Worm (Caenorhabditis elegans) whole organism, L1 larva: Measurements from ENCODE around the gene C35B1.4.

Source experiments
- C04F5.9 ChIP-seq: sonication (generic microtip); optimal IDR thresholded peaks from 2 replicates; lab custom pipeline; 2016; ENCODE audit warnings: missing genetic modification characterization, missing compliant biosample characterization
- F16B12.6 ChIP-seq: fragments of 150-350 bp; optimal IDR thresholded peaks from 2 replicates; lab custom pipeline; 2014; ENCODE audit warnings: missing biosample characterization, missing genetic modification characterization
- alr-1 ChIP-seq: fragments of 200-800 bp; sonication (Bioruptor generic); optimal IDR thresholded peaks from 2 replicates; lab custom pipeline; 2018; ENCODE audit warnings: borderline replicate concordance, mild to moderate bottlenecking, missing genetic modification characterization, missing compliant biosample characterization
- ama-1 ChIP-seq: fragments of 150-350 bp; optimal IDR thresholded peaks from 2 replicates; lab custom pipeline; 2014
- blmp-1 ChIP-seq: fragments of 150-350 bp; optimal IDR thresholded peaks from 2 replicates; lab custom pipeline; 2014; ENCODE audit warnings: missing biosample characterization, missing genetic modification characterization
- ceh-63 ChIP-seq: fragments of 200-800 bp; sonication (Bioruptor generic); optimal IDR thresholded peaks from 2 replicates; lab custom pipeline; 2018; ENCODE audit warnings: mild to moderate bottlenecking, missing genetic modification characterization, missing compliant biosample characterization
- ceh-8 ChIP-seq: fragments of 200-800 bp; sonication (Bioruptor generic); optimal IDR thresholded peaks from 2 replicates; lab custom pipeline; 2018; ENCODE audit warnings: mild to moderate bottlenecking, missing genetic modification characterization, moderate library complexity, missing compliant biosample characterization
- ces-1 ChIP-seq: fragments of 150-350 bp; optimal IDR thresholded peaks from 2 replicates; lab custom pipeline; 2014; ENCODE audit warnings: missing biosample characterization, missing genetic modification reagents, missing genetic modification characterization
- dpl-1 ChIP-seq, 3 experiments: fragments of 150-350 bp in 2 of 3; sonication (generic microtip) in 1 of 3; optimal IDR thresholded peaks; 2 replicates each; lab custom pipeline; 2014 to 2017; ENCODE audit warnings: missing biosample characterization in 3 of 3, missing genetic modification characterization in 3 of 3, missing genetic modification reagents in 3 of 3
- dsc-1 ChIP-seq: sonication (generic microtip); optimal IDR thresholded peaks from 2 replicates; lab custom pipeline; 2016; ENCODE audit warnings: mild to moderate bottlenecking, missing genetic modification characterization, missing compliant biosample characterization
- efl-1 ChIP-seq, 4 experiments: fragments of 150-350 bp; optimal IDR thresholded peaks in 3 of 4; peaks in 1 of 4; 1 replicate in 1 of 4; 2 replicates in 3 of 4; lab custom pipeline; 2014; ENCODE audit warnings: missing biosample characterization in 2 of 4, missing genetic modification characterization in 2 of 4, missing genetic modification reagents in 2 of 4
- egl-27 ChIP-seq, 2 experiments: fragments of 150-350 bp in 1 of 2; sonication (generic microtip); optimal IDR thresholded peaks; 3 replicates each; lab custom pipeline; 2017 to 2018; ENCODE audit warnings: missing biosample characterization in 2 of 2, missing genetic modification characterization in 2 of 2, missing genetic modification reagents in 2 of 2
- elt-2 ChIP-seq: sonication (generic microtip); optimal IDR thresholded peaks from 2 replicates; lab custom pipeline; 2016; ENCODE audit warnings: missing genetic modification characterization, mild to moderate bottlenecking, inconsistent platforms, missing compliant biosample characterization, missing genetic modification reagents
- elt-3 ChIP-seq, 6 experiments: fragments of 150-350 bp in 1 of 6; sonication (generic microtip); optimal IDR thresholded peaks; 2 replicates each; lab custom pipeline; 2017 to 2018; ENCODE audit warnings: missing biosample characterization in 6 of 6, missing genetic modification characterization in 6 of 6, inconsistent platforms in 1 of 6
- ets-5 ChIP-seq: fragments of 200-800 bp; sonication (Bioruptor generic); IDR thresholded peaks from 2 replicates; pipeline ENCODE4 v1.3.6; 2022; ENCODE audit warnings: missing genetic modification characterization, missing compliant biosample characterization
- fkh-8 ChIP-seq: sonication (generic microtip); optimal IDR thresholded peaks from 2 replicates; lab custom pipeline; 2016; ENCODE audit warnings: mild to moderate bottlenecking, missing genetic modification characterization, missing compliant biosample characterization
- grh-1 ChIP-seq: fragments of 200-800 bp; sonication (Bioruptor generic); IDR thresholded peaks from 2 replicates; pipeline ENCODE4 v1.3.6; 2022; ENCODE audit warnings: missing genetic modification reagents, missing genetic modification characterization, missing compliant biosample characterization
- hpl-2 ChIP-seq: fragments of 150-350 bp; optimal IDR thresholded peaks from 2 replicates; lab custom pipeline; 2014; ENCODE audit warnings: missing biosample characterization, missing genetic modification reagents, missing genetic modification characterization
- isw-1 ChIP-seq: fragments of 200-800 bp; sonication (Bioruptor generic); IDR thresholded peaks from 2 replicates; pipeline ENCODE4 v1.3.6; 2022; ENCODE audit warnings: missing genetic modification characterization, missing compliant biosample characterization
- jun-1 ChIP-seq: fragments of 150-350 bp; optimal IDR thresholded peaks from 2 replicates; lab custom pipeline; 2014; ENCODE audit warnings: missing biosample characterization, missing genetic modification reagents, missing genetic modification characterization
- lin-14 ChIP-seq: fragments of 200-800 bp; sonication (Bioruptor generic); optimal IDR thresholded peaks from 2 replicates; lab custom pipeline; 2018; ENCODE audit warnings: mild to moderate bottlenecking, missing genetic modification characterization, moderate library complexity, missing compliant biosample characterization
- lin-15B ChIP-seq: fragments of 150-350 bp; sonication (generic microtip); optimal IDR thresholded peaks from 3 replicates; lab custom pipeline; 2014; ENCODE audit warnings: missing biosample characterization, missing genetic modification characterization
- lin-35 ChIP-seq, 2 experiments: fragments of 150-350 bp; optimal IDR thresholded peaks; 2 replicates each; lab custom pipeline; 2014; ENCODE audit warnings: missing biosample characterization in 2 of 2, missing genetic modification characterization in 2 of 2, missing genetic modification reagents in 2 of 2
- lsy-2 ChIP-seq, 2 experiments: fragments of 150-350 bp; optimal IDR thresholded peaks; 2 replicates each; lab custom pipeline; 2014; ENCODE audit warnings: missing biosample characterization in 2 of 2, missing genetic modification characterization in 2 of 2
- mab-9 ChIP-seq: fragments of 200-800 bp; sonication (Bioruptor generic); IDR thresholded peaks from 2 replicates; pipeline ENCODE4 v1.3.6; 2022; ENCODE audit warnings: missing genetic modification reagents, missing genetic modification characterization, missing compliant biosample characterization
- nhr-11 ChIP-seq: fragments of 150-350 bp; optimal IDR thresholded peaks from 2 replicates; lab custom pipeline; 2014; ENCODE audit warnings: missing biosample characterization, missing genetic modification characterization
- nhr-12 ChIP-seq: sonication (generic microtip); optimal IDR thresholded peaks from 2 replicates; lab custom pipeline; 2017; ENCODE audit warnings: missing biosample characterization, missing genetic modification characterization
- nhr-19 ChIP-seq: fragments of 200-800 bp; sonication (Bioruptor generic); conservative IDR thresholded peaks from 2 replicates; pipeline ENCODE4 v1.3.6; 2022; ENCODE audit warnings: missing genetic modification characterization, missing compliant biosample characterization
- nhr-76 ChIP-seq: sonication (generic microtip); optimal IDR thresholded peaks from 2 replicates; lab custom pipeline; 2017; ENCODE audit warnings: missing biosample characterization, missing genetic modification characterization
- nhr-77 ChIP-seq: fragments of 150-350 bp; optimal IDR thresholded peaks from 2 replicates; lab custom pipeline; 2014; ENCODE audit warnings: missing biosample characterization, missing genetic modification characterization
- nhr-84 ChIP-seq: sonication (generic microtip); optimal IDR thresholded peaks from 2 replicates; lab custom pipeline; 2017; ENCODE audit warnings: missing biosample characterization, missing genetic modification characterization
- nhr-90 ChIP-seq: sonication (generic microtip); optimal IDR thresholded peaks from 2 replicates; lab custom pipeline; 2016; ENCODE audit warnings: mild to moderate bottlenecking, missing genetic modification characterization, missing compliant biosample characterization; ENCODE audit not compliant: poor library complexity
- pax-3 ChIP-seq: fragments of 200-800 bp; sonication (Bioruptor generic); optimal IDR thresholded peaks from 2 replicates; lab custom pipeline; 2018; ENCODE audit warnings: mild to moderate bottlenecking, missing genetic modification characterization, moderate library complexity, missing compliant biosample characterization
- snu-23 ChIP-seq: sonication (generic microtip); optimal IDR thresholded peaks from 2 replicates; lab custom pipeline; 2016; ENCODE audit warnings: missing genetic modification characterization, missing compliant biosample characterization
- tlp-1 ChIP-seq: fragments of 150-350 bp; optimal IDR thresholded peaks from 2 replicates; lab custom pipeline; 2014; ENCODE audit warnings: missing biosample characterization, missing genetic modification characterization
- unc-130 ChIP-seq: fragments of 150-350 bp; optimal IDR thresholded peaks from 2 replicates; lab custom pipeline; 2017; ENCODE audit warnings: missing biosample characterization, missing genetic modification characterization, inconsistent platforms
- unc-62 ChIP-seq: fragments of 150-350 bp; optimal IDR thresholded peaks from 2 replicates; lab custom pipeline; 2014; ENCODE audit warnings: missing biosample characterization, missing genetic modification reagents, missing genetic modification characterization
- vab-15 ChIP-seq: sonication (generic microtip); optimal IDR thresholded peaks from 2 replicates; lab custom pipeline; 2017; ENCODE audit warnings: missing genotype, mild to moderate bottlenecking, missing genetic modification characterization, missing compliant biosample characterization
- zag-1 ChIP-seq: fragments of 150-350 bp; optimal IDR thresholded peaks from 2 replicates; lab custom pipeline; 2014; ENCODE audit warnings: missing biosample characterization, missing genetic modification characterization

The C35B1.4 gene

DNA sequence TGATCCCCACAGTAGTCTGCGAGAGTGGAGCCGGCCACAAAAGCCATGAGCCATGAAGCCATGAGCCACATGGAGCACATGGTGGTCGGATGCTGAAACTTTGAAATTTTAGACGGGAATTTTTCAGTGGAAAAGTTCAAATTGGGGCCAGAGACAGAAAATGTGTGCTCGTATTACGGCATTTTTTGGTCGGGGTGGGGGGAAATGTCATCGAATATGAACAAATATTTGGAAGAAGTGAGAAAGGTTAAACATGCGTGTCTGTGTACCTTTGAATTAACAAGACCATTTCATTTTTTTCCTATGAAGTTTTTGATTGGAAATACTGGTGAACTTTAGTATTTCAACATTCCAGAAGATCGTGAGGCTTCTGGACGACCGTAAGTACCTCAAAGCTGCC is 28.1 kb upstream of the C35B1.4 start, which contains the start of gene wrt-5:
Gene wrt-5, minus strand, starts transcription at position 101 of the 400 bp plus-strand sequence.
- no peak for TF ChIP-seq ama-1
- TF ChIP-seq nhr-12 (tag; lab: Kevin White, UChicago): no peak
- no peak for TF ChIP-seq hpl-2 (GFP tag; lab: Kevin White, UChicago)
- TF ChIP-seq ceh-8 (GFP tag; lab: Kevin White, UChicago): no peak
- no peak for TF ChIP-seq nhr-76 (tag; lab: Kevin White, UChicago)
- no peak for TF ChIP-seq nhr-84 (tag; lab: Kevin White, UChicago)
- TF ChIP-seq zag-1 (tag; lab: Kevin White, UChicago): no peak
- TF ChIP-seq nhr-19 (GFP tag; lab: Robert Waterston, UW): no peak
- TF ChIP-seq snu-23 (GFP tag; lab: Kevin White, UChicago): no peak
- TF ChIP-seq grh-1 (GFP tag; lab: Robert Waterston, UW): no peak
- TF ChIP-seq dpl-1 (GFP tag; optimal IDR thresholded peaks at IDR 0.05; lab: Kevin White, UChicago): no peak
- TF ChIP-seq jun-1 (tag; lab: Kevin White, UChicago): no peak
- TF ChIP-seq lsy-2 (tag; optimal IDR thresholded peaks at IDR 0.05; lab: Kevin White, UChicago): no peak
- no peak for TF ChIP-seq mab-9
- no peak for TF ChIP-seq vab-15
- no peak for TF ChIP-seq nhr-90 (tag; lab: Kevin White, UChicago)
- TF ChIP-seq, all 84 proteins: peak for 0

DNA sequence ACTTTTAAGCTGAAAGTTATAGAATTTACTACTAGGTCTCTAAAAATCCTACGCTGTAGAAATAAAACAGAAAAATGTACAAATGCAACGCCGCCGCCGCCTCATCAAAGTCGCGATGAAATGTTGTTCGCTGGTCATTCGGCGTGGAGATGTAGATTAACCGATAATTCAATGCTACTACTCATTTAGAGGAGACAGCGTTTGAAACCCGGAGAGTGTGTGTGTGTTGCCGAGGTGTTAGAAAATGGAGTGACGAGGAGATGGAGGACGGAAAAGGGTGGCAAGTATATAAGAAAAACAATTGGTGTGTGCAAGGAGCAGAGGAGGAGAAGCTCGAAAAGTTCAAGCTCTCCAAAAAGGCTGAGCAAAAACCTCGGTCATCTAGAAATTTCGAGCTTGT is 27.3 kb upstream of the C35B1.4 start:
- TF ChIP-seq ets-5: no peak
- peak; percentile 57 for TF ChIP-seq lin-14 (GFP tag; lab: Kevin White, UChicago)
- peak in 1 of 3 experiments; percentile 17 for TF ChIP-seq dpl-1 (GFP tag; optimal IDR thresholded peaks at IDR 0.05; lab: Kevin White, UChicago)
- TF ChIP-seq alr-1 (tag; lab: Kevin White, UChicago): no peak
- TF ChIP-seq isw-1 (GFP tag; lab: Robert Waterston, UW): no peak
- TF ChIP-seq ces-1 (GFP tag; lab: Kevin White, UChicago): no peak
- TF ChIP-seq snu-23 (GFP tag; lab: Kevin White, UChicago): peak; percentile 4
- TF ChIP-seq efl-1 (optimal IDR thresholded peaks at IDR 0.05; lab: Kevin White, UChicago): no peak
- peak in 1 of 2 experiments; percentile 45 for TF ChIP-seq efl-1 (GFP tag; optimal IDR thresholded peaks at IDR 0.05 in 1 of 2; lab: Kevin White, UChicago)
- peak; percentile 2 for TF ChIP-seq fkh-8 (tag; lab: Kevin White, UChicago)

DNA sequence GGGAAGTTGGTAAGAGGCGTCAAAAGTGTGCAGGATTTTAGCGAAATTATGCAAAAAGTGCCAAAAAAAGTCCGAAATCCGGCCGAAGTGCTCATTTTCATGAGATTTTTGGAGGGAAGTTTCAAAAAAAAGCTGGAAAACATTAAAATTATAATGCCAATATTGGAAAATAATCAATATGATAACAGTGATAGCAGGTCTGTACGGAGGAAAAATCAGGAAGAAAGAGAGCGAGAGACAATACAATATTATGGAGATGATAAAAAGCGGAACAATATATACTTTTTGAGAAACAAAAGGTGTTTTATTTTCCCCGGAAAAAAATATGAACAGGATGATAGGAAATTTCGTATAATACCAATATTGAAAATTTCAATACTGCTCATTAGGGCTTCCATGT is 26.2 kb upstream of the C35B1.4 start:
- TF ChIP-seq ces-1 (GFP tag; lab: Kevin White, UChicago) (no peak), lin-35 (GFP tag; optimal IDR thresholded peaks at IDR 0.05; lab: Kevin White, UChicago) (no peak), tlp-1 (no peak), elt-2 (peak; percentile 34), elt-3 (tag; optimal IDR thresholded peaks at IDR 0.05; lab: Kevin White, UChicago) (no peak), nhr-77 (tag; lab: Kevin White, UChicago) (no peak)
- TF ChIP-seq, all 84 proteins: peak for 1

DNA sequence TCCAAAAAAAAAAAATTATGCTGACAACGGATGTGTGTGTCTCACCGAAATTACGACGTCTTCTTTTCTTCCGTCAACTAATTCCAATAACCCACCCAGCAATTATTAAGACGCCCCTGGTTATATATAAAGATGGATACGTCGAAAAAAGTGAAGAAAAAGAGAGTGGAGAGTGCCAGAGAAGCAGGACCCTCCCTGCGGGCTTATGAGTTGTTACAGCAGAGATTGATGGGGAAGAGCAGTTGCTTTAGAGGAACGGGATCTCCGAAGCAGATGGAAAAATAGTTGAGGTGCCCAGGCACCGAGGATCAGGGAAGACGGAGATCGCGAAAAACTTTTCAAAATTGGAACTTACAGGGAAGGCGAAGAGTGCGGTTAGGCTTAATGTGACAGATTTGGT is 24.3 kb upstream of the C35B1.4 start:
- no peak for TF ChIP-seq F16B12.6 (tag; lab: Kevin White, UChicago)
- TF ChIP-seq C04F5.9 (tag; lab: Kevin White, UChicago): no peak
- no peak for TF ChIP-seq jun-1 (tag; lab: Kevin White, UChicago)
- no peak for TF ChIP-seq unc-62 (GFP tag; lab: Kevin White, UChicago)
- no peak for TF ChIP-seq unc-130 (tag; lab: Kevin White, UChicago)
- no peak for TF ChIP-seq dsc-1 (tag; lab: Kevin White, UChicago)
- no peak for TF ChIP-seq ceh-63 (GFP tag; lab: Kevin White, UChicago)
- no peak for TF ChIP-seq zag-1 (tag; lab: Kevin White, UChicago)
- no peak for TF ChIP-seq nhr-84 (tag; lab: Kevin White, UChicago)
- TF ChIP-seq pax-3: no peak
- TF ChIP-seq nhr-11 (tag; lab: Kevin White, UChicago): no peak
- TF ChIP-seq egl-27 (tag; optimal IDR thresholded peaks at IDR 0.05; lab: Kevin White, UChicago): no peak
- no peak for TF ChIP-seq lin-15B (tag; lab: Kevin White, UChicago)
- no peak for TF ChIP-seq blmp-1 (tag; lab: Kevin White, UChicago)
- no peak for TF ChIP-seq elt-3 (tag; optimal IDR thresholded peaks at IDR 0.05; lab: Kevin White, UChicago)
- no peak for TF ChIP-seq ces-1 (GFP tag; lab: Kevin White, UChicago)
- TF ChIP-seq, all 84 proteins: peak for 0
